Fruit fly (Drosophila melanogaster): ENCODE data around the gene Vha100-1.

Gene Vha100-1

DNA sequence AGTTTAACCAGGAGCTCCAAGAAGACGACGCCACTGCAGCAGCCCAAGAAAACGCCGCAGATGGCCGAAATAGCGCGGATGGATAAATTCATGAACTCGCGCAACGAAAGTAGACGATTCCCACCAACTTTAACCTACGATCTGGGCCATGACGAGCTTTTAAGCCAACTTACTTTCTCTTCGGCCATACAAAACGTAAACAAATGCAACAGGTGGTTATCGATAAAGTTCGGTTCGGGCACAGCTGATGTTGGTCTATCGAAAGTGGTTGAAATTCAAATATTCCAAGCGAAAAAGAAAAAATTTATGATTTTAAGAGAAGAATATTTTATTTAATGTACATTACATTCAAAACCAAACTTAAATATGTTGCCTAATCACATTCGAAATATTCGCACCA, 15.7 kb downstream of the Vha100-1 start, which contains the start of gene CG14511 (continued):
- TF ChIP-seq CG17612 (GFP tag; IDR thresholded peaks at IDR 0.05) (no peak), CG1647 (GFP tag; optimal IDR thresholded peaks at IDR 0.05) (no peak), Spps (tag; optimal IDR thresholded peaks at IDR 0.05) (no peak), CG18476 (GFP tag; optimal IDR thresholded peaks at IDR 0.05) (no peak), CG6683 (GFP tag; optimal IDR thresholded peaks at IDR 0.05) (no peak), stc (GFP tag; IDR thresholded peaks at IDR 0.05) (no peak), Tbp (GFP tag; optimal IDR thresholded peaks at IDR 0.05) (no peak), TFAM (GFP tag; optimal IDR thresholded peaks at IDR 0.05) (no peak), CG8281 (tag; optimal IDR thresholded peaks at IDR 0.05) (no peak), CG34422 (GFP tag; IDR thresholded peaks at IDR 0.05) (peak; percentile 32; the same call in 1 of the 3 replicates), kah (GFP tag; optimal IDR thresholded peaks at IDR 0.05) (peak; percentile 100), CG11093 (GFP tag; IDR thresholded peaks at IDR 0.05) (no peak), zen2 (GFP tag; IDR thresholded peaks at IDR 0.05; ENCODE audit: partially characterized antibody) (no peak), dmrt11E (tag; optimal IDR thresholded peaks at IDR 0.05) (no peak), psq (GFP tag; optimal IDR thresholded peaks at IDR 0.05) (no peak), CG10431 (GFP tag; optimal IDR thresholded peaks at IDR 0.05) (no peak), CG4404 (GFP tag; IDR thresholded peaks at IDR 0.05) (no peak), ttk (GFP tag; IDR thresholded peaks at IDR 0.05) (no peak), Meics (GFP tag; optimal IDR thresholded peaks at IDR 0.05) (no peak), CG6765 (GFP tag; optimal IDR thresholded peaks at IDR 0.05) (no peak), Dbx (GFP tag; IDR thresholded peaks at IDR 0.05) (no peak), NK7.1 (GFP tag; optimal IDR thresholded peaks at IDR 0.05) (no peak), MESR4 (GFP tag; optimal IDR thresholded peaks at IDR 0.05) (peak; percentile 0), CG3065 (GFP tag; optimal IDR thresholded peaks at IDR 0.05) (no peak), odd (GFP tag; optimal IDR thresholded peaks at IDR 0.05) (no peak), jing (GFP tag; optimal IDR thresholded peaks at IDR 0.05) (no peak), MBD-R2 (GFP tag; IDR thresholded peaks at IDR 0.05) (peak; percentile 66), repo (GFP tag; optimal IDR thresholded peaks at IDR 0.05) (no peak), Hr51 (GFP tag; optimal IDR thresholded peaks at IDR 0.05) (no peak), jumu (GFP tag; optimal IDR thresholded peaks at IDR 0.05) (no peak), tll (GFP tag; optimal IDR thresholded peaks at IDR 0.05) (no peak), sna (GFP tag; IDR thresholded peaks at IDR 0.05; ENCODE audit: partially characterized antibody) (0 out of 2 replicates have a peak, but pooled peaks have one; percentile 15), p53 (GFP tag; optimal IDR thresholded peaks at IDR 0.05) (no peak), Hr78 (GFP tag; optimal IDR thresholded peaks at IDR 0.05) (peak in 1 of 2 experiments; percentile 78), dimm (GFP tag; IDR thresholded peaks at IDR 0.05) (no peak), CG15696 (tag; optimal IDR thresholded peaks at IDR 0.05) (no peak), bsh (GFP tag; optimal IDR thresholded peaks at IDR 0.05) (no peak), CG7963 (GFP tag; IDR thresholded peaks at IDR 0.05; ENCODE audit: partially characterized antibody) (no peak), CG2199 (GFP tag; IDR thresholded peaks at IDR 0.05) (no peak), sens-2 (GFP tag; IDR thresholded peaks at IDR 0.05) (no peak), Stat92E (GFP tag; optimal IDR thresholded peaks at IDR 0.05) (no peak), CG17328 (GFP tag; IDR thresholded peaks at IDR 0.05) (no peak), bbx (GFP tag; IDR thresholded peaks at IDR 0.05; ENCODE audit: partially characterized antibody) (peak; percentile 30; the same call in 1 of the 2 replicates), Myb (GFP tag; optimal IDR thresholded peaks at IDR 0.05) (peak; percentile 55), salm (tag; optimal IDR thresholded peaks at IDR 0.05) (no peak), HLH4C (GFP tag; IDR thresholded peaks at IDR 0.05; ENCODE audit: partially characterized antibody) (peak; percentile 58; the same call in 1 of the 3 replicates), unc-4 (GFP tag; IDR thresholded peaks at IDR 0.05; ENCODE audit: partially characterized antibody) (0 out of 2 replicates have a peak, but pooled peaks have one; percentile 28), CG8359 (GFP tag; optimal IDR thresholded peaks at IDR 0.05; ENCODE audit: borderline replicate concordance) (no peak), crp (GFP tag; optimal IDR thresholded peaks at IDR 0.05) (peak in 1 of 2 experiments; percentile 81)
